Worm (Caenorhabditis elegans) whole organism, L3 larva: ENCODE measurements around the gene F26D2.3.
"Not testable (repeated sequence)": the region's sequence is repeated elsewhere in the genome, so short reads cannot be mapped to it uniquely, and the experiment has no call there.

Experiments
- R02D3.7 ChIP-seq: fragments of 150-350 bp; optimal IDR thresholded peaks from 2 replicates; lab custom pipeline; 2014; ENCODE audit warnings: missing biosample characterization, missing genetic modification characterization
- ZK546.5 ChIP-seq: sonication (generic microtip); optimal IDR thresholded peaks from 2 replicates; lab custom pipeline; 2017; ENCODE audit warnings: missing biosample characterization, missing genetic modification characterization
- aly-2 ChIP-seq: fragments of 150-350 bp; optimal IDR thresholded peaks from 2 replicates; lab custom pipeline; 2014; ENCODE audit warnings: missing biosample characterization, missing genetic modification characterization
- ama-1 ChIP-seq: fragments of 150-350 bp; optimal IDR thresholded peaks from 2 replicates; lab custom pipeline; 2018
- ceh-16 ChIP-seq: sonication (generic microtip); optimal IDR thresholded peaks from 2 replicates; lab custom pipeline; 2017; ENCODE audit warnings: missing biosample characterization, missing genetic modification characterization
- ceh-82 ChIP-seq: fragments of 150-350 bp; optimal IDR thresholded peaks from 2 replicates; lab custom pipeline; 2014; ENCODE audit warnings: missing biosample characterization, missing genetic modification characterization
- ceh-9 ChIP-seq: sonication (generic microtip); optimal IDR thresholded peaks from 2 replicates; lab custom pipeline; 2018; ENCODE audit warnings: missing biosample characterization, missing genetic modification characterization
- egl-27 ChIP-seq: sonication (generic microtip); optimal IDR thresholded peaks from 4 replicates; lab custom pipeline; 2017; ENCODE audit warnings: missing biosample characterization, missing genetic modification reagents, missing genetic modification characterization
- egl-5 ChIP-seq: fragments of 150-350 bp; optimal IDR thresholded peaks from 2 replicates; lab custom pipeline; 2017; ENCODE audit warnings: missing biosample characterization, missing genetic modification reagents, missing genetic modification characterization, inconsistent platforms
- elt-1 ChIP-seq: fragments of 150-350 bp; optimal IDR thresholded peaks from 2 replicates; lab custom pipeline; 2014; ENCODE audit warnings: missing biosample characterization, missing genetic modification characterization
- elt-2 ChIP-seq: sonication (generic microtip); optimal IDR thresholded peaks from 2 replicates; lab custom pipeline; 2016; ENCODE audit warnings: missing genetic modification reagents, mild to moderate bottlenecking, missing genetic modification characterization, missing compliant biosample characterization
- fkh-10 ChIP-seq: sonication (generic microtip); optimal IDR thresholded peaks from 2 replicates; lab custom pipeline; 2017; ENCODE audit warnings: missing biosample characterization, missing genetic modification reagents, missing genetic modification characterization
- fkh-2 ChIP-seq: fragments of 150-350 bp; optimal IDR thresholded peaks from 2 replicates; lab custom pipeline; 2014; ENCODE audit warnings: missing biosample characterization, missing genetic modification reagents, missing genetic modification characterization
- hmg-11 ChIP-seq: sonication (generic microtip); optimal IDR thresholded peaks from 2 replicates; lab custom pipeline; 2016; ENCODE audit warnings: missing genetic modification characterization, missing compliant biosample characterization
- jun-1 ChIP-seq: fragments of 150-350 bp; optimal IDR thresholded peaks from 2 replicates; lab custom pipeline; 2014; ENCODE audit warnings: missing biosample characterization, missing genetic modification reagents, missing genetic modification characterization
- lin-39 ChIP-seq: fragments of 150-350 bp; optimal IDR thresholded peaks from 2 replicates; lab custom pipeline; 2018; ENCODE audit warnings: missing biosample characterization, missing genetic modification reagents, missing genetic modification characterization
- lsy-12 ChIP-seq: sonication (generic microtip); optimal IDR thresholded peaks from 2 replicates; lab custom pipeline; 2016; ENCODE audit warnings: mild to moderate bottlenecking, missing genetic modification characterization, missing compliant biosample characterization
- mdl-1 ChIP-seq: fragments of 150-350 bp; optimal IDR thresholded peaks from 2 replicates; lab custom pipeline; 2014; ENCODE audit warnings: missing biosample characterization, missing genetic modification characterization
- mml-1 ChIP-seq: fragments of 150-350 bp; sonication (generic microtip); optimal IDR thresholded peaks from 3 replicates; lab custom pipeline; 2014; ENCODE audit warnings: missing biosample characterization, missing genetic modification characterization
- nfya-1 ChIP-seq: sonication (generic microtip); optimal IDR thresholded peaks from 2 replicates; lab custom pipeline; 2017; ENCODE audit warnings: missing genetic modification characterization, mild to moderate bottlenecking, missing compliant biosample characterization, antibody characterized with exemption, moderate library complexity; ENCODE audit not compliant: insufficient read depth
- nhr-11 ChIP-seq: fragments of 150-350 bp; optimal IDR thresholded peaks from 2 replicates; lab custom pipeline; 2014; ENCODE audit warnings: missing biosample characterization, missing genetic modification characterization
- nhr-23 ChIP-seq: fragments of 150-350 bp; optimal IDR thresholded peaks from 2 replicates; lab custom pipeline; 2014; ENCODE audit warnings: missing biosample characterization, missing genetic modification reagents, missing genetic modification characterization
- nhr-237 ChIP-seq: fragments of 150-350 bp; optimal IDR thresholded peaks from 2 replicates; lab custom pipeline; 2014; ENCODE audit warnings: missing biosample characterization, missing genetic modification characterization
- nhr-25 ChIP-seq: sonication (generic microtip); optimal IDR thresholded peaks from 2 replicates; lab custom pipeline; 2017; ENCODE audit warnings: missing biosample characterization, missing genetic modification characterization
- nhr-28 ChIP-seq: fragments of 150-350 bp; optimal IDR thresholded peaks from 2 replicates; lab custom pipeline; 2014; ENCODE audit warnings: missing biosample characterization, missing genetic modification characterization
- nhr-43 ChIP-seq: sonication (generic microtip); optimal IDR thresholded peaks from 2 replicates; lab custom pipeline; 2016; ENCODE audit warnings: mild to moderate bottlenecking, missing genetic modification characterization, missing compliant biosample characterization; ENCODE audit not compliant: poor library complexity, severe bottlenecking
- nhr-67 ChIP-seq: fragments of 150-350 bp; optimal IDR thresholded peaks from 2 replicates; lab custom pipeline; 2014; ENCODE audit warnings: missing biosample characterization, missing genetic modification characterization
- pqm-1 ChIP-seq: fragments of 150-350 bp; optimal IDR thresholded peaks from 2 replicates; lab custom pipeline; 2017; ENCODE audit warnings: missing biosample characterization, missing genetic modification characterization, inconsistent platforms
- sea-2 ChIP-seq: fragments of 150-350 bp; sonication (generic microtip); optimal IDR thresholded peaks from 4 replicates; lab custom pipeline; 2014; ENCODE audit warnings: missing biosample characterization, missing genetic modification reagents, missing genetic modification characterization
- skn-1 ChIP-seq: fragments of 150-350 bp; optimal IDR thresholded peaks from 2 replicates; lab custom pipeline; 2014; ENCODE audit warnings: missing biosample characterization, missing genetic modification characterization
- tbx-2 ChIP-seq: sonication (generic microtip); optimal IDR thresholded peaks from 2 replicates; lab custom pipeline; 2016; ENCODE audit warnings: mild to moderate bottlenecking, missing genetic modification characterization, missing compliant biosample characterization
- unc-39 ChIP-seq: sonication (generic microtip); optimal IDR thresholded peaks from 4 replicates; lab custom pipeline; 2017; ENCODE audit warnings: missing biosample characterization, missing genetic modification characterization
- unc-62 ChIP-seq: fragments of 150-350 bp; sonication (generic microtip); optimal IDR thresholded peaks from 4 replicates; lab custom pipeline; 2014; ENCODE audit warnings: missing biosample characterization, missing genetic modification reagents, missing genetic modification characterization
- zag-1 ChIP-seq: fragments of 150-350 bp; optimal IDR thresholded peaks from 2 replicates; lab custom pipeline; 2014; ENCODE audit warnings: missing biosample characterization, missing genetic modification characterization
- ztf-4 ChIP-seq: fragments of 150-350 bp; optimal IDR thresholded peaks from 2 replicates; lab custom pipeline; 2014; ENCODE audit warnings: missing biosample characterization, missing genetic modification characterization

F26D2.3 gene

DNA sequence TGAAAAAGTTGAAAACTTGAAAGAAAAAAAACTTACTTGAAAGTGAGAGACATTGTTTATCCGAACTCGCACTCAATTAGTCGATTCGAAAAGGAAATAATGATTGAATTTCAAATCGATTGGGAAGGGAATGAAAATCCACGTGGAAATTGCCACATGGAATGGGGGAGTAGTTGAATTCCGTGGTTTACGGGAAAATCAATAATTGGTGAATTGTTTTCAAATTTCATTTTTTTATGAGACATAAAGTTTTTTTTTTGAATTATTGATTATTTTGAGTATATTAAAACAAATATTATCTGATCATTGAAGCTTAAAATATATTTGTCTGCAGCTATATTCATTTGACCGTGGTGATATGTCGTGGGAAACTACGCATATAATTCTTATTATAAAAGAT lies 29.9 kb upstream of the F26D2.3 start, which contains the start of gene F13A7.1:
F13A7.1 (minus strand) TSS at position 101 of the 400 bp plus-strand sequence.
- TF ChIP-seq ama-1 (lab: Kevin White, UChicago) (no peak), nhr-25 (tag; lab: Kevin White, UChicago) (no peak), ztf-4 (tag; lab: Kevin White, UChicago) (no peak), R02D3.7 (tag; lab: Kevin White, UChicago) (no peak), fkh-2 (no peak), hmg-11 (tag; lab: Kevin White, UChicago) (no peak), unc-62 (no peak), lin-39 (no peak), nhr-237 (tag; lab: Kevin White, UChicago) (no peak), nhr-43 (no peak), sea-2 (GFP tag; lab: Kevin White, UChicago) (no peak), nhr-67 (tag; lab: Kevin White, UChicago) (no peak), ZK546.5 (tag; lab: Kevin White, UChicago) (no peak), nhr-23 (tag; lab: Kevin White, UChicago) (no peak), tbx-2 (tag; lab: Kevin White, UChicago) (no peak), nhr-28 (no peak), ceh-82 (no peak)

- TF ChIP-seq R02D3.7 (tag; lab: Kevin White, UChicago) (no peak), zag-1 (tag; lab: Kevin White, UChicago) (no peak), nfya-1 (no peak), skn-1 (tag; lab: Kevin White, UChicago) (no peak), jun-1 (no peak), mml-1 (no peak), ceh-9 (tag; lab: Kevin White, UChicago) (no peak), unc-39 (tag; lab: Kevin White, UChicago) (no peak), nhr-28 (no peak), fkh-10 (GFP tag; lab: Kevin White, UChicago) (no peak), egl-5 (tag; lab: Kevin White, UChicago) (no peak), lin-39 (no peak), nhr-11 (no peak), ZK546.5 (tag; lab: Kevin White, UChicago) (no peak), egl-27 (no peak), elt-1 (tag; lab: Kevin White, UChicago) (no peak), elt-2 (tag; lab: Kevin White, UChicago) (no peak), nhr-25 (tag; lab: Kevin White, UChicago) (no peak)
These were observed 24.8 kb upstream of the F26D2.3 start for ce11 chrV:16382949-16383348.

DNA sequence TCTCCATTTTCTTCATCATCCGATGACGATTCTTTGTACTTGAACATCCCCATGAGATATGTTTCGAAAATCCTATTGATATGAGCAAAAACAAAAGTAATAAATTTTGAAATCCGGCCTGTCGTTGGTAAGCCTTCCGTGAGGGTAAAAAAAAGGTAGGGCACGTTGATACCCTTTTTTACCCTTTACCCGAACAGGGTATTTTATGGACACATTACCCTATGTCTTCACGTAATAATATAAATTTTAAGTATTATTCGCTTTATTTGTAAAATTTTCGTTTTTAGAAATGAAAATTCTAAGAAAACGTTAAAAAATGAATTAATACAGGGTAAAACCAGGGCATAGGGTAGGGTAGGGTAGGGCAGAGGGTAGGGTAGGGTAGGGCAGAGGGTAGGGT lies 24.0 kb upstream of the F26D2.3 start, which contains the start of gene F13A7.7:
F13A7.7 (minus strand) TSS at position 101 of the 400 bp plus-strand sequence.
- TF ChIP-seq mdl-1 (tag; lab: Kevin White, UChicago); fkh-10 (GFP tag; lab: Kevin White, UChicago); ceh-16: not testable (repeated sequence)

DNA sequence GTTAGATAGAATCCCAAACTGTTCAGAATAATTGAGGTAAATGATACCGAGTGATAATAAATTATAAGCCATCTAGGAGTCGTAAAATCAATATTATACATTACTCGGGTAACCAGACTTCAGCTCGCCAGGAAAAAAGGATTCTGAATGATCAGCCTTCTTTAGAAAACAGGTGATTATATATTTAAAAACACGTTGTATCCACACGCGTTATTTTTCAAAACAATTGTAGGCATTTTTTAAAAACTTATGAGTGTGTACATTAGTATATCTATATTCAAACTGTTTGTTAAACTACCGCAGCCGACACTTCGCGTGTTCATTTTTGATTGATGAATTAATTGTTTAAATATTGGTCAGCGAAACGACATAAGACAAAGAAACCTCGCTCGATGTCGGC lies 19.5 kb upstream of the F26D2.3 start, which contains the start of gene sri-65:
sri-65 (minus strand) TSS at position 101 of the 400 bp plus-strand sequence.
- TF ChIP-seq zag-1 (tag; lab: Kevin White, UChicago) (no peak), lsy-12 (tag; lab: Kevin White, UChicago) (no peak)

ce11 chrV:16390655-16391054 lies 17.1 kb upstream of the F26D2.3 start, which contains the start of gene gst-44:
Gene gst-44, plus strand, starts transcription at chrV:16390891.
- TF ChIP-seq aly-2 (tag; lab: Kevin White, UChicago) (no peak), mdl-1 (tag; lab: Kevin White, UChicago) (no peak), pqm-1 (tag; lab: Kevin White, UChicago) (peak; percentile 30), elt-2 (tag; lab: Kevin White, UChicago) (peak; percentile 39)
- TF ChIP-seq, all 47 proteins: peak for 2
